Fruit fly (Drosophila melanogaster) whole organism, embryonic: Measurements from ENCODE around the gene slpr.

Experiments used
- Adf1 ChIP-seq: fragments of 200-800 bp; sonication (Bioruptor generic); IDR thresholded peaks from 2 replicates; pipeline ENCODE4 v1.3.6; 2022; ENCODE audit warnings: missing biosample characterization, missing genetic modification characterization
- Atf3 ChIP-seq: fragments of 200-800 bp; sonication (Bioruptor generic); optimal IDR thresholded peaks from 3 replicates; lab custom pipeline; 2016; ENCODE audit warnings: missing biosample characterization, missing genetic modification characterization
- B-H1 ChIP-seq: fragments of 200-800 bp; sonication (Bioruptor generic); IDR thresholded peaks from 3 replicates; pipeline ENCODE4 v1.3.6; 2022; ENCODE audit warnings: missing biosample characterization, missing genetic modification characterization
- Bdp1 ChIP-seq: fragments of 200-800 bp; sonication (Bioruptor generic); optimal IDR thresholded peaks from 3 replicates; lab custom pipeline; 2016; ENCODE audit warnings: missing biosample characterization, missing genetic modification characterization
- CG10274 ChIP-seq: fragments of 200-800 bp; sonication (Bioruptor generic); optimal IDR thresholded peaks from 3 replicates; lab custom pipeline; 2017; ENCODE audit warnings: missing biosample characterization, mild to moderate bottlenecking, missing genetic modification characterization
- CG10462 ChIP-seq: fragments of 200-800 bp; sonication (Bioruptor generic); optimal IDR thresholded peaks from 2 replicates; lab custom pipeline; 2016; ENCODE audit warnings: missing biosample characterization, missing genetic modification characterization
- CG10543 ChIP-seq: fragments of 200-800 bp; sonication (Bioruptor generic); optimal IDR thresholded peaks from 3 replicates; lab custom pipeline; 2017; ENCODE audit warnings: missing biosample characterization, mild to moderate bottlenecking, missing genetic modification characterization, moderate library complexity
- CG10654 ChIP-seq: fragments of 200-800 bp; sonication (Bioruptor generic); optimal IDR thresholded peaks from 2 replicates; lab custom pipeline; 2016; ENCODE audit warnings: missing biosample characterization, missing genetic modification characterization
- CG11093 ChIP-seq: fragments of 200-800 bp; sonication (Bioruptor generic); IDR thresholded peaks from 3 replicates; pipeline ENCODE4 v1.3.6; 2022; ENCODE audit warnings: missing biosample characterization, missing genetic modification characterization
- CG11695 ChIP-seq: fragments of 200-800 bp; sonication (Bioruptor generic); IDR thresholded peaks from 3 replicates; pipeline ENCODE4 v1.3.6; 2022; ENCODE audit warnings: missing biosample characterization, missing genetic modification characterization
- CG12769 ChIP-seq: fragments of 200-800 bp; sonication (Bioruptor generic); optimal IDR thresholded peaks from 2 replicates; lab custom pipeline; 2019; ENCODE audit warnings: missing biosample characterization, mild to moderate bottlenecking, missing genetic modification characterization, moderate library complexity
- CG13287 ChIP-seq: fragments of 200-800 bp; sonication (Bioruptor generic); IDR thresholded peaks from 2 replicates; pipeline ENCODE4 v1.3.6; 2022; ENCODE audit warnings: missing biosample characterization, missing genetic modification characterization; ENCODE audit not compliant: partially characterized antibody
- CG13424 ChIP-seq: fragments of 200-800 bp; sonication (Bioruptor generic); optimal IDR thresholded peaks from 2 replicates; lab custom pipeline; 2019; ENCODE audit warnings: missing biosample characterization, mild to moderate bottlenecking, missing genetic modification characterization, moderate library complexity
- CG13624 ChIP-seq: fragments of 200-800 bp; sonication (Bioruptor generic); optimal IDR thresholded peaks from 2 replicates; lab custom pipeline; 2016; ENCODE audit warnings: missing biosample characterization, missing genetic modification characterization
- CG14050 ChIP-seq: fragments of 200-800 bp; sonication (Bioruptor generic); IDR thresholded peaks from 3 replicates; pipeline ENCODE4 v1.3.6; 2022; ENCODE audit warnings: missing biosample characterization, missing genetic modification characterization
- CG14710 ChIP-seq: fragments of 200-800 bp; sonication (Bioruptor generic); optimal IDR thresholded peaks from 3 replicates; lab custom pipeline; 2019; ENCODE audit warnings: missing biosample characterization, mild to moderate bottlenecking, missing genetic modification characterization, moderate library complexity
- CG15011 ChIP-seq: fragments of 200-800 bp; sonication (Bioruptor generic); optimal IDR thresholded peaks from 3 replicates; lab custom pipeline; 2018; ENCODE audit warnings: missing biosample characterization, mild to moderate bottlenecking, missing genetic modification characterization
- CG1603 ChIP-seq: fragments of 200-800 bp; sonication (Bioruptor generic); optimal IDR thresholded peaks from 2 replicates; lab custom pipeline; 2019; ENCODE audit warnings: missing biosample characterization, mild to moderate bottlenecking, missing genetic modification characterization, moderate library complexity
- CG18262 ChIP-seq: fragments of 200-800 bp; optimal IDR thresholded peaks from 3 replicates; lab custom pipeline; 2019; ENCODE audit warnings: missing biosample characterization, mild to moderate bottlenecking, missing genetic modification characterization, moderate library complexity
- CG2129 ChIP-seq: fragments of 200-800 bp; sonication (Bioruptor generic); IDR thresholded peaks from 2 replicates; pipeline ENCODE4 v1.3.6; 2022; ENCODE audit warnings: missing biosample characterization, missing genetic modification characterization; ENCODE audit not compliant: partially characterized antibody
- CG2712 ChIP-seq: fragments of 200-800 bp; optimal IDR thresholded peaks from 3 replicates; lab custom pipeline; 2019; ENCODE audit warnings: missing biosample characterization, mild to moderate bottlenecking, missing genetic modification characterization, moderate library complexity
- CG31365 ChIP-seq: fragments of 200-800 bp; sonication (Bioruptor generic); optimal IDR thresholded peaks from 2 replicates; lab custom pipeline; 2018; ENCODE audit warnings: missing biosample characterization, mild to moderate bottlenecking, missing genetic modification characterization
- CG31388 ChIP-seq: fragments of 200-800 bp; sonication (Bioruptor generic); optimal IDR thresholded peaks from 2 replicates; lab custom pipeline; 2016; ENCODE audit warnings: missing biosample characterization, missing genetic modification characterization
- CG32772 ChIP-seq: fragments of 200-800 bp; sonication (Bioruptor generic); IDR thresholded peaks from 2 replicates; pipeline ENCODE4 v1.3.6; 2022; ENCODE audit warnings: missing biosample characterization, missing genetic modification characterization
- CG5245 ChIP-seq: fragments of 200-800 bp; sonication (Bioruptor generic); optimal IDR thresholded peaks from 3 replicates; lab custom pipeline; 2016; ENCODE audit warnings: missing biosample characterization, missing genetic modification characterization
- CG6813 ChIP-seq: fragments of 200-800 bp; sonication (Bioruptor generic); optimal IDR thresholded peaks from 2 replicates; lab custom pipeline; 2017; ENCODE audit warnings: missing biosample characterization, missing genetic modification characterization, mild to moderate bottlenecking, moderate library complexity, missing genetic modification reagents
- CG7839 ChIP-seq: fragments of 200-800 bp; sonication (Bioruptor generic); optimal IDR thresholded peaks from 3 replicates; lab custom pipeline; 2018; ENCODE audit warnings: missing biosample characterization, mild to moderate bottlenecking, missing genetic modification characterization, moderate library complexity
- Dll ChIP-seq: fragments of 200-800 bp; sonication (Bioruptor generic); IDR thresholded peaks from 4 replicates; pipeline ENCODE4 v1.3.6; 2022; ENCODE audit warnings: missing biosample characterization, missing genetic modification characterization; ENCODE audit not compliant: partially characterized antibody
- Dref ChIP-seq: fragments of 200-800 bp; sonication (Bioruptor generic); IDR thresholded peaks from 2 replicates; pipeline ENCODE4 v1.3.6; 2022; ENCODE audit warnings: missing biosample characterization, missing genetic modification characterization
- HmgZ ChIP-seq: fragments of 200-800 bp; sonication (Bioruptor generic); optimal IDR thresholded peaks from 2 replicates; lab custom pipeline; 2018; ENCODE audit warnings: missing biosample characterization, mild to moderate bottlenecking, missing genetic modification characterization
- Lhr ChIP-seq: fragments of 200-800 bp; sonication (Bioruptor generic); optimal IDR thresholded peaks from 3 replicates; lab custom pipeline; 2017; ENCODE audit warnings: mild to moderate bottlenecking, missing biosample characterization, missing genetic modification reagents, missing genetic modification characterization
- Nf-YA ChIP-seq: fragments of 200-800 bp; sonication (Bioruptor generic); IDR thresholded peaks from 2 replicates; pipeline ENCODE4 v1.3.6; 2022; ENCODE audit warnings: missing biosample characterization, missing genetic modification characterization
- NfI ChIP-seq: fragments of 200-800 bp; sonication (Bioruptor generic); optimal IDR thresholded peaks from 3 replicates; lab custom pipeline; 2018; ENCODE audit warnings: missing biosample characterization, mild to moderate bottlenecking, missing genetic modification characterization, moderate library complexity
- Optix ChIP-seq: fragments of 200-800 bp; sonication (Bioruptor generic); IDR thresholded peaks from 3 replicates; pipeline ENCODE4 v1.3.6; 2022; ENCODE audit warnings: missing biosample characterization, missing genetic modification characterization
- Rfx ChIP-seq: fragments of 200-800 bp; sonication (Bioruptor generic); IDR thresholded peaks from 2 replicates; pipeline ENCODE4 v1.3.6; 2022; ENCODE audit warnings: missing biosample characterization, missing genetic modification characterization
- bsh ChIP-seq, 2 experiments: fragments of 200-800 bp; sonication (Bioruptor generic); optimal IDR thresholded peaks; 2 replicates each; lab custom pipeline; 2017 to 2018; ENCODE audit warnings: mild to moderate bottlenecking in 2 of 2, missing biosample characterization in 2 of 2, missing genetic modification characterization in 2 of 2, moderate library complexity in 1 of 2
- cg ChIP-seq: fragments of 200-800 bp; sonication (Bioruptor generic); optimal IDR thresholded peaks from 3 replicates; lab custom pipeline; 2019; ENCODE audit warnings: missing biosample characterization, mild to moderate bottlenecking, missing genetic modification characterization, moderate library complexity
- esg ChIP-seq: fragments of 200-800 bp; sonication (Bioruptor generic); conservative IDR thresholded peaks from 2 replicates; pipeline ENCODE4 v1.3.6; 2022; ENCODE audit warnings: missing biosample characterization, missing genetic modification characterization
- gcm2 ChIP-seq: fragments of 200-800 bp; sonication (Bioruptor generic); optimal IDR thresholded peaks from 2 replicates; lab custom pipeline; 2016; ENCODE audit warnings: missing biosample characterization, missing genetic modification characterization
- grau ChIP-seq: fragments of 200-800 bp; optimal IDR thresholded peaks from 3 replicates; lab custom pipeline; 2019; ENCODE audit warnings: missing biosample characterization, mild to moderate bottlenecking, missing genetic modification characterization, moderate library complexity
- gt ChIP-seq: fragments of 200-800 bp; sonication (Bioruptor generic); IDR thresholded peaks from 2 replicates; pipeline ENCODE4 v1.3.6; 2022; ENCODE audit warnings: missing biosample characterization, missing genetic modification characterization
- lov ChIP-seq, 2 experiments: fragments of 200-800 bp in 1 of 2; fragments of >200 bp in 1 of 2; sonication (Bioruptor generic) in 1 of 2; IDR thresholded peaks in 1 of 2; optimal IDR thresholded peaks in 1 of 2; 2 replicates in 1 of 2; 3 replicates in 1 of 2; pipeline versions ENCODE4 v1.3.6 to Lab custom; 2017 to 2022; ENCODE audit warnings: missing biosample characterization in 1 of 2, missing genetic modification characterization in 1 of 2
- psq ChIP-seq: fragments of 200-800 bp; sonication (Bioruptor generic); optimal IDR thresholded peaks from 2 replicates; lab custom pipeline; 2017; ENCODE audit warnings: missing biosample characterization, missing genetic modification characterization
- scrt ChIP-seq: fragments of 200-800 bp; sonication (Bioruptor generic); optimal IDR thresholded peaks from 2 replicates; lab custom pipeline; 2018; ENCODE audit warnings: missing biosample characterization, mild to moderate bottlenecking, missing genetic modification characterization, moderate library complexity
- sim ChIP-seq: fragments of 200-800 bp; sonication (Bioruptor generic); IDR thresholded peaks from 2 replicates; pipeline ENCODE4 v1.3.6; 2022; ENCODE audit warnings: missing biosample characterization, missing genetic modification characterization
- sr ChIP-seq: fragments of 200-800 bp; sonication (Bioruptor generic); IDR thresholded peaks from 3 replicates; pipeline ENCODE4 v1.3.6; 2022; ENCODE audit warnings: missing biosample characterization, missing genetic modification characterization
- stc ChIP-seq: fragments of 200-800 bp; sonication (Bioruptor generic); IDR thresholded peaks from 2 replicates; pipeline ENCODE4 v1.3.6; 2022; ENCODE audit warnings: missing biosample characterization, missing genetic modification characterization
- tap ChIP-seq: fragments of 200-800 bp; optimal IDR thresholded peaks from 3 replicates; lab custom pipeline; 2019; ENCODE audit warnings: missing biosample characterization, mild to moderate bottlenecking, missing genetic modification characterization, moderate library complexity
- vfl ChIP-seq: fragments of 200-800 bp; sonication (Bioruptor generic); optimal IDR thresholded peaks from 2 replicates; lab custom pipeline; 2016; ENCODE audit warnings: missing biosample characterization, missing genetic modification characterization
- zfh1 ChIP-seq: fragments of 200-800 bp; sonication (Bioruptor generic); IDR thresholded peaks from 3 replicates; pipeline ENCODE4 v1.3.6; 2022; ENCODE audit warnings: missing biosample characterization, missing genetic modification characterization

slpr gene

DNA sequence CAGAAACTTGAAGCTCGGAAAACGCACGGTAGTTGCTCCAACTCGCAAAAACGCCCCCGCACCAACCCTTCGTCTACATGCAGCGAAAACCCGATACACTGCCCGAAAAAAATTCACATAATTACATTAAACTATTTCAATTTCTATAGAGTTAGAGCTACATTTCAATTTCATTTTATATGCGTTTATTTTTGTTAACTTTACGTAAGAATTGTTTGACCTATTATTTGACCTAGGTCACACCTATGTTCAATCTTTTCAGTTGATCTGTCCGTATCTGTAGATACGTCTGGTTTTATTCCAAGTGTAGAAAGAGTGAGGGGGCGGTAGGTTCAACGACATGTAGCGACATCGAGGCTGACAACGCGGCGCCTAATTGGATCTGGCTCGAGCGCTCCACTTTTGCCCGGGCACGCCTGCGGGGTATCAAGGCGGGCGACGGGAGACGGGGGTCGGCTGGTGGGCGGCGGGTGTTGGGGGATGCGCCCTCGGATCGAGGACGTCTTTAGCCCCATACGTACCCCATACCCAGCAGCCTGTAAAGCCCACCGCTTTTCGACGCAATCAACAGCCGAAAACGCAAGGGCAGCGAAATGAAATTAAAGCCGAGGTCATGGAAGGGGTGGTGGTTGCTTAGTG, 25.9 kb upstream of the slpr start (continued):
- TF ChIP-seq Adf1 (GFP tag; lab: Robert Waterston, UW) (no peak), CG7839 (tag; lab: Kevin White, UChicago) (peak; percentile 45), CG18262 (tag; lab: Kevin White, UChicago) (no peak), CG31365 (tag; lab: Kevin White, UChicago) (no peak), gt (no peak), Lhr (no peak), lov (optimal IDR thresholded peaks at IDR 0.05; lab: Kevin White, UChicago) (no peak), lov (GFP tag; IDR thresholded peaks at IDR 0.05; lab: Robert Waterston, UW) (no peak), CG15011 (GFP tag; lab: Kevin White, UChicago) (no peak), CG31388 (GFP tag; lab: Kevin White, UChicago) (no peak), esg (no peak), Rfx (GFP tag; lab: Robert Waterston, UW) (peak; percentile 54; the same call in 1 of the 2 replicates), grau (tag; lab: Kevin White, UChicago) (peak; percentile 34), CG2712 (peak; percentile 15), CG13424 (tag; lab: Kevin White, UChicago) (peak; percentile 41), NfI (GFP tag; lab: Kevin White, UChicago) (peak; percentile 9), CG11093 (GFP tag; lab: Robert Waterston, UW) (no peak), zfh1 (GFP tag; lab: Robert Waterston, UW) (no peak), gcm2 (no peak), CG10274 (GFP tag; lab: Kevin White, UChicago) (no peak), CG10462 (GFP tag; lab: Kevin White, UChicago) (no peak), CG14710 (tag; lab: Kevin White, UChicago) (no peak), sr (GFP tag; lab: Robert Waterston, UW) (0 out of 3 replicates have a peak, but pooled peaks have one; percentile 23), sim (GFP tag; lab: Robert Waterston, UW) (no peak), Dll (GFP tag; lab: Robert Waterston, UW) (no peak), CG13624 (GFP tag; lab: Kevin White, UChicago) (no peak), Optix (GFP tag; lab: Robert Waterston, UW) (no peak), CG1603 (peak; percentile 3), CG12769 (tag; lab: Kevin White, UChicago) (peak; percentile 42), bsh (GFP tag; optimal IDR thresholded peaks at IDR 0.05; lab: Kevin White, UChicago) (peak in 1 of 2 experiments; percentile 12), Nf-YA (GFP tag; lab: Robert Waterston, UW) (no peak), CG5245 (GFP tag; lab: Kevin White, UChicago) (no peak), CG11695 (GFP tag; lab: Robert Waterston, UW) (peak; percentile 65), stc (no peak), B-H1 (GFP tag; lab: Robert Waterston, UW) (no peak), cg (GFP tag; lab: Kevin White, UChicago) (no peak), Bdp1 (GFP tag; lab: Kevin White, UChicago) (no peak), CG10543 (GFP tag; lab: Kevin White, UChicago) (peak; percentile 33), CG2129 (GFP tag; lab: Robert Waterston, UW) (no peak), CG14050 (GFP tag; lab: Robert Waterston, UW) (no peak), CG13287 (GFP tag; lab: Robert Waterston, UW) (no peak), Atf3 (GFP tag; lab: Kevin White, UChicago) (no peak), vfl (GFP tag; lab: Kevin White, UChicago) (no peak), tap (tag; lab: Kevin White, UChicago) (no peak), CG6813 (GFP tag; lab: Kevin White, UChicago) (no peak), CG32772 (GFP tag; lab: Robert Waterston, UW) (0 out of 2 replicates have a peak, but pooled peaks have one; percentile 16), scrt (no peak), psq (GFP tag; lab: Kevin White, UChicago) (no peak), CG10654 (GFP tag; lab: Kevin White, UChicago) (no peak), Dref (GFP tag; lab: Robert Waterston, UW) (no peak), HmgZ (no peak)
